Worm (Caenorhabditis elegans): Measurements from ENCODE around the gene T25B6.4.

The T25B6.4 gene

DNA sequence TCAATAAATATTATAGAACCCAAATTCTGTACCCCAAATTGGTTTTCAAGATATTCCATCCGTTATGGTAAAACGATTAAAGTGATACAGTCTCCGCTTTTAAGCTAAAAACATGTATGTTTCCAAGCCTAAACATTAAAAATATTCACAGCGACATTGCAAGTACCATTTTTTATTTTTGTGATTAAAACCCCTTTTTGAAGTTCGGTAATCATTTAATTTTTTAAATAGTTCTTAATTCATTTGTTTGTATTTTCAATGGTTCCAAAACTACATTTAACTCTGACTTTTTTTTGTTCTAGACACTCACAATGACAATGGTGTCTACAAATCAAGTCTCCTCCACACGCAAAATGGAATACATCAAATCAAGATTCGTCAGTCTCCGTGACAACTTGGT is at the start of gene T25B6.4:
T25B6.4 (plus strand) TSS at position 301 of the 400 bp plus-strand sequence.
- no peak for TF ChIP-seq F57C9.4 (tag; optimal IDR thresholded peaks at IDR 0.05)
- no peak for TF ChIP-seq ceh-27 (GFP tag; optimal IDR thresholded peaks at IDR 0.05)
- no peak for TF ChIP-seq lin-40 (tag; optimal IDR thresholded peaks at IDR 0.05)
- no peak for TF ChIP-seq akir-1 (GFP tag; optimal IDR thresholded peaks at IDR 0.05)
- no peak for TF ChIP-seq B0336.3 (GFP tag; IDR thresholded peaks at IDR 0.05)

DNA sequence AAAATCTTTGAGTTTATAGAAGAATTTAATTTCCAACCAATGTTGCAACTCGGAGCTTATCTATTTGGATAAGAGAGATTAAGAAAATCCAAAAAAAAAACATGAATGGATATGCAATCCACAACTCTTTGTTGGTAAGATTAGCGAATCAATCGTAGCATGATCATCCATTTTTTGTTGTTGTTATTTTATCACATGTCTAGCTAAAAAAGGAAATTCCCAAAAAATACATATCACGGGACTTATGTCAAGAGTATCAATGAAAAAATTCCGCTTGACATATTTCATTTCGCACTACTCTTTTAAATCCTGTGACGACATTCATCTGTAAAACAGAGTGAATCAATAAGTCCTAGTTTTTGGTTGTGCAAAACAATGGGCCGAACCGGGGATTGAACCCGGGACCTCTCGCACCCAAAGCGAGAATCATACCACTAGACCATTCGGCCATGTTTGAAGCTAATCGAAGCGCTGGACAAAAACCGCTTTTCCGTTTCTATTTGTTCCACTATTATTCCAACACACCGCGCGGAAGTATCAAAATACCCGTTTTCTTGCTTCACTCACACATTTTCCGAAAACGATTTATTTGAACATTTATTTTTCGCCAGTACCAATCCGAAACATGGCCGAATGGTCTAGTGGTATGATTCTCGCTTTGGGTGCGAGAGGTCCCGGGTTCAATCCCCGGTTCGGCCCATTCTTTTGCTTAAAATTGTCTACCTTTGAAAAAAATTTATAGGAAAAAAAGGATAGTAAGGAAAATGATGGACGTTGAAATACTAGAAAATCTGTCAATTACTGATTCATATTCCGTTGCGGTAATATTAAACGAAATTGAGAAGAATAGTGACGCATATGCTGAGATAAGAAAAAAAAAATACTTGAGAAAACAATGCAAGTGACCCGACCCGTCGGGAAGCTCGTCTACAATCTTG is 46.1 kb upstream of the T25B6.4 start:
- TF ChIP-seq mel-28 (tag; optimal IDR thresholded peaks at IDR 0.05; ENCODE audit: borderline replicate concordance) (no peak), let-607 (tag; optimal IDR thresholded peaks at IDR 0.05) (peak in 1 of 2 experiments; percentile 31), dox-1 (GFP tag; IDR thresholded peaks at IDR 0.05) (no peak; the same call in 1 of the 2 replicates), ceh-79 (tag; optimal IDR thresholded peaks at IDR 0.05) (no peak), madf-3 (GFP tag; IDR thresholded peaks at IDR 0.05) (peak; percentile 54; the same call in 1 of the 2 replicates), rec-8 (tag; optimal IDR thresholded peaks at IDR 0.05) (peak; percentile 23 to 51), gei-17 (GFP tag; optimal IDR thresholded peaks at IDR 0.05) (no peak), hrde-1 (tag; optimal IDR thresholded peaks at IDR 0.05; ENCODE audit: borderline replicate concordance) (peak; percentile 2), nfyb-1 (GFP tag; IDR thresholded peaks at IDR 0.05) (no peak; the same call in 1 of the 2 replicates), nhr-120 (GFP tag; IDR thresholded peaks at IDR 0.05) (no peak), C06A6.2 (GFP tag; conservative IDR thresholded peaks at IDR 0.05) (no peak), unc-62 (GFP tag; optimal IDR thresholded peaks at IDR 0.05) (no peak), B0261.1 (tag; optimal IDR thresholded peaks at IDR 0.05) (peak; percentile 89), cebp-1 (GFP tag; IDR thresholded peaks at IDR 0.05) (no peak), cebp-1 (tag; optimal IDR thresholded peaks at IDR 0.05) (no peak), F23B12.7 (tag; optimal IDR thresholded peaks at IDR 0.05; ENCODE audit: insufficient read depth) (peak; percentile 7), B0035.1 (tag; optimal IDR thresholded peaks at IDR 0.05) (no peak), Y53F4B.3 (GFP tag; IDR thresholded peaks at IDR 0.05) (no peak), tlf-1 (GFP tag; optimal IDR thresholded peaks at IDR 0.05) (no peak), lir-1 (GFP tag; conservative IDR thresholded peaks at IDR 0.05) (no peak), pbrm-1 (GFP tag; IDR thresholded peaks at IDR 0.05) (peak; percentile 76; the same call in 1 of the 2 replicates), dpl-1 (GFP tag; optimal IDR thresholded peaks at IDR 0.05) (no peak), Y95B8A.8 (GFP tag; IDR thresholded peaks at IDR 0.05) (no peak), lag-1 (GFP tag; IDR thresholded peaks at IDR 0.05) (no peak), F22D6.2 (tag; optimal IDR thresholded peaks at IDR 0.05) (peak; percentile 6), dpff-1 (tag; optimal IDR thresholded peaks at IDR 0.05) (no peak), ztf-3 (GFP tag; optimal IDR thresholded peaks at IDR 0.05) (no peak), somi-1 (GFP tag; optimal IDR thresholded peaks at IDR 0.05) (peak; percentile 13), hmg-1.2 (GFP tag; IDR thresholded peaks at IDR 0.05) (peak; percentile 72), ceh-27 (GFP tag; optimal IDR thresholded peaks at IDR 0.05) (no peak), fkh-3 (tag; optimal IDR thresholded peaks at IDR 0.05) (no peak), D2030.7 (GFP tag; IDR thresholded peaks at IDR 0.05) (peak; percentile 84), zfh-2 (GFP tag; conservative IDR thresholded peaks at IDR 0.05) (no peak), F10E7.11 (tag; optimal IDR thresholded peaks at IDR 0.05) (no peak), B0336.3 (GFP tag; IDR thresholded peaks at IDR 0.05) (no peak; the same call in 1 of the 2 replicates), lin-26 (GFP tag; IDR thresholded peaks at IDR 0.05) (peak; percentile 85), attf-3 (GFP tag; conservative IDR thresholded peaks at IDR 0.05) (0 out of 2 replicates have a peak, but pooled peaks have one; percentile 16), Y56A3A.18 (GFP tag; IDR thresholded peaks at IDR 0.05) (0 out of 2 replicates have a peak, but pooled peaks have one; percentile 75), nhr-27 (tag; optimal IDR thresholded peaks at IDR 0.05) (no peak), akir-1 (GFP tag; optimal IDR thresholded peaks at IDR 0.05) (no peak), snpc-1.1 (tag; optimal IDR thresholded peaks at IDR 0.05; ENCODE audit: insufficient read depth) (peak; percentile 32)

All from whole organism, young adult.